Fruit fly (Drosophila melanogaster) whole organism, adult: ENCODE measurements around the gene IntS14.
A peak's percentile ranks its signal among the peaks of the same experiment; 100 is the strongest.

Source experiments
- CG11617 ChIP-seq: fragments of 200-800 bp; sonication (Bioruptor generic); optimal IDR thresholded peaks from 2 replicates; lab custom pipeline; 2017; ENCODE audit warnings: mild to moderate bottlenecking, missing biosample characterization, missing genetic modification reagents, missing genetic modification characterization
- CG12768 ChIP-seq: fragments of 200-800 bp; sonication (Bioruptor generic); optimal IDR thresholded peaks from 2 replicates; lab custom pipeline; 2017; ENCODE audit warnings: missing biosample characterization, missing genetic modification characterization, mild to moderate bottlenecking, moderate library complexity, missing genetic modification reagents
- CG14711 ChIP-seq: fragments of 200-800 bp; sonication (Bioruptor generic); optimal IDR thresholded peaks from 2 replicates; lab custom pipeline; 2018; ENCODE audit warnings: missing biosample characterization, mild to moderate bottlenecking, missing genetic modification characterization, moderate library complexity
- CG1620 ChIP-seq: fragments of 200-800 bp; sonication (Bioruptor generic); optimal IDR thresholded peaks from 2 replicates; lab custom pipeline; 2016; ENCODE audit warnings: missing biosample characterization, missing genetic modification characterization
- CG33017 ChIP-seq: fragments of 200-800 bp; sonication (Bioruptor generic); optimal IDR thresholded peaks from 2 replicates; lab custom pipeline; 2018; ENCODE audit warnings: missing biosample characterization, mild to moderate bottlenecking, missing genetic modification characterization, moderate library complexity
- CG5204 ChIP-seq: fragments of 200-800 bp; sonication (Bioruptor generic); optimal IDR thresholded peaks from 2 replicates; lab custom pipeline; 2016; ENCODE audit warnings: missing biosample characterization, missing genetic modification characterization
- CG7045 ChIP-seq: fragments of 200-800 bp; sonication (Bioruptor generic); optimal IDR thresholded peaks from 2 replicates; lab custom pipeline; 2017; ENCODE audit warnings: missing biosample characterization, mild to moderate bottlenecking, missing genetic modification characterization
- CG7101 ChIP-seq: fragments of 200-800 bp; sonication (Bioruptor generic); optimal IDR thresholded peaks from 2 replicates; lab custom pipeline; 2018; ENCODE audit warnings: missing biosample characterization, mild to moderate bottlenecking, missing genetic modification characterization, moderate library complexity
- Clk ChIP-seq: fragments of 200-800 bp; sonication (Bioruptor generic); optimal IDR thresholded peaks from 2 replicates; lab custom pipeline; 2017; ENCODE audit warnings: missing biosample characterization, missing genetic modification characterization
- Crg-1 ChIP-seq: fragments of 200-800 bp; sonication (Bioruptor generic); optimal IDR thresholded peaks from 2 replicates; lab custom pipeline; 2016; ENCODE audit warnings: missing biosample characterization, missing genetic modification characterization
- Hr96 ChIP-seq: fragments of 200-800 bp; sonication (Bioruptor generic); optimal IDR thresholded peaks from 2 replicates; lab custom pipeline; 2016; ENCODE audit warnings: missing biosample characterization, missing genetic modification characterization
- Mnt ChIP-seq: fragments of 200-800 bp; sonication (Bioruptor generic); optimal IDR thresholded peaks from 2 replicates; lab custom pipeline; 2016; ENCODE audit warnings: missing biosample characterization, mild to moderate bottlenecking, missing genetic modification characterization
- bab1 ChIP-seq: fragments of 200-800 bp; sonication (Bioruptor generic); optimal IDR thresholded peaks from 3 replicates; lab custom pipeline; 2019; ENCODE audit warnings: missing biosample characterization, mild to moderate bottlenecking, missing genetic modification characterization, moderate library complexity
- cic ChIP-seq: fragments of 200-800 bp; sonication (Bioruptor generic); optimal IDR thresholded peaks from 2 replicates; lab custom pipeline; 2017; ENCODE audit warnings: missing biosample characterization, mild to moderate bottlenecking, missing genetic modification characterization, moderate library complexity
- cnc ChIP-seq, 2 experiments: fragments of >200 bp; optimal IDR thresholded peaks; 2 replicates each; lab custom pipeline; 2017
- kay ChIP-seq: fragments of 200-800 bp; sonication (Bioruptor generic); peaks from one replicate; lab custom pipeline; 2016; ENCODE audit warnings: missing biosample characterization, missing genetic modification characterization, borderline replicate concordance
- ovo ChIP-seq: fragments of 200-800 bp; sonication (Bioruptor generic); optimal IDR thresholded peaks from 2 replicates; lab custom pipeline; 2016; ENCODE audit warnings: missing biosample characterization, missing genetic modification characterization
- pad ChIP-seq: fragments of 200-800 bp; sonication (Bioruptor generic); optimal IDR thresholded peaks from 3 replicates; lab custom pipeline; 2017; ENCODE audit warnings: missing biosample characterization, missing genetic modification characterization, mild to moderate bottlenecking, moderate library complexity, missing genetic modification reagents
- tj ChIP-seq: fragments of 200-800 bp; sonication (Bioruptor generic); optimal IDR thresholded peaks from 3 replicates; lab custom pipeline; 2017; ENCODE audit warnings: missing biosample characterization, mild to moderate bottlenecking, missing genetic modification characterization, moderate library complexity
- toe ChIP-seq: fragments of 200-800 bp; sonication (Bioruptor generic); optimal IDR thresholded peaks from 2 replicates; lab custom pipeline; 2016; ENCODE audit warnings: missing biosample characterization, missing genetic modification characterization

IntS14 gene

dm6 chr2L:1135495-1135894 lies 28.7 kb upstream of the IntS14 start:
- TF ChIP-seq CG7101 (tag; lab: Kevin White, UChicago) (peak; percentile 29), bab1 (GFP tag; lab: Kevin White, UChicago) (no peak), Hr96 (GFP tag; lab: Kevin White, UChicago) (no peak), Clk (GFP tag; lab: Kevin White, UChicago) (no peak), CG1620 (GFP tag; lab: Kevin White, UChicago) (no peak), CG33017 (tag; lab: Kevin White, UChicago) (peak; percentile 54), ovo (GFP tag; lab: Kevin White, UChicago) (no peak), pad (GFP tag; lab: Kevin White, UChicago) (no peak), CG14711 (tag; lab: Kevin White, UChicago) (peak; percentile 30), CG11617 (GFP tag; lab: Kevin White, UChicago) (peak; percentile 58), tj (GFP tag; lab: Kevin White, UChicago) (no peak), CG12768 (GFP tag; lab: Kevin White, UChicago) (peak; percentile 39), toe (GFP tag; lab: Kevin White, UChicago) (peak; percentile 1), CG7045 (peak; percentile 69)

- TF ChIP-seq Clk (GFP tag; lab: Kevin White, UChicago) (no peak), CG1620 (GFP tag; lab: Kevin White, UChicago) (no peak), CG5204 (no peak), cic (no peak), cnc (optimal IDR thresholded peaks at IDR 0.05; lab: Kevin White, UChicago) (no peak), CG11617 (GFP tag; lab: Kevin White, UChicago) (no peak), toe (GFP tag; lab: Kevin White, UChicago) (no peak), Crg-1 (GFP tag; lab: Kevin White, UChicago) (no peak), Mnt (no peak), CG7101 (tag; lab: Kevin White, UChicago) (no peak), kay (no peak), CG33017 (tag; lab: Kevin White, UChicago) (no peak), bab1 (GFP tag; lab: Kevin White, UChicago) (no peak), CG14711 (tag; lab: Kevin White, UChicago) (no peak), CG7045 (no peak), pad (GFP tag; lab: Kevin White, UChicago) (no peak), Hr96 (GFP tag; lab: Kevin White, UChicago) (no peak), CG12768 (GFP tag; lab: Kevin White, UChicago) (no peak), tj (GFP tag; lab: Kevin White, UChicago) (no peak)
Measured at dm6 chr2L:1136993-1137392, 27.2 kb upstream of the IntS14 start.

- TF ChIP-seq CG5204 (no peak), pad (GFP tag; lab: Kevin White, UChicago) (peak; percentile 39), cic (no peak)
Measured at dm6 chr2L:1142730-1143281, 21.4 kb upstream of the IntS14 start, which contains the start of gene MFS3. Gene MFS3 (plus strand): TSS chr2L:1143201.

- TF ChIP-seq CG1620 (GFP tag; lab: Kevin White, UChicago) (no peak), CG33017 (tag; lab: Kevin White, UChicago) (no peak), CG7101 (tag; lab: Kevin White, UChicago) (no peak), CG5204 (no peak), Crg-1 (GFP tag; lab: Kevin White, UChicago) (no peak), CG11617 (GFP tag; lab: Kevin White, UChicago) (no peak), kay (no peak), Clk (GFP tag; lab: Kevin White, UChicago) (no peak), Hr96 (GFP tag; lab: Kevin White, UChicago) (no peak), ovo (GFP tag; lab: Kevin White, UChicago) (no peak), CG7045 (no peak)
Measured at dm6 chr2L:1143286-1143685, 21.0 kb upstream of the IntS14 start.

- TF ChIP-seq CG5204 (no peak), tj (GFP tag; lab: Kevin White, UChicago) (no peak), toe (GFP tag; lab: Kevin White, UChicago) (peak; percentile 1), cnc (optimal IDR thresholded peaks at IDR 0.05; lab: Kevin White, UChicago) (no peak), CG11617 (GFP tag; lab: Kevin White, UChicago) (no peak), ovo (GFP tag; lab: Kevin White, UChicago) (no peak)
Measured at dm6 chr2L:1144371-1145360, 19.6 kb upstream of the IntS14 start.

dm6 chr2L:1147656-1148055 lies 16.6 kb upstream of the IntS14 start:
- TF ChIP-seq pad (GFP tag; lab: Kevin White, UChicago): no peak
- no peak for TF ChIP-seq Hr96 (GFP tag; lab: Kevin White, UChicago)
- no peak for TF ChIP-seq CG7045
- TF ChIP-seq Clk (GFP tag; lab: Kevin White, UChicago): no peak
- no peak for TF ChIP-seq Mnt
- no peak for TF ChIP-seq ovo (GFP tag; lab: Kevin White, UChicago)
